Worm (Caenorhabditis elegans) whole organism, mixed stage, embryonic: ENCODE data around the gene gst-14.

Experiments
- blmp-1 ChIP-seq: fragments of 150-350 bp; optimal IDR thresholded peaks from 2 replicates; lab custom pipeline; 2014; ENCODE audit warnings: missing biosample characterization, missing genetic modification characterization
- ces-1 ChIP-seq: fragments of 150-350 bp; optimal IDR thresholded peaks from 2 replicates; lab custom pipeline; 2014; ENCODE audit warnings: missing biosample characterization, missing genetic modification reagents, missing genetic modification characterization
- elt-1 ChIP-seq: sonication (generic microtip); optimal IDR thresholded peaks from 2 replicates; lab custom pipeline; 2017; ENCODE audit warnings: missing genetic modification characterization, mild to moderate bottlenecking, missing compliant biosample characterization, antibody characterized with exemption, moderate library complexity, borderline replicate concordance; ENCODE audit not compliant: insufficient read depth
- elt-3 ChIP-seq: fragments of 150-350 bp; optimal IDR thresholded peaks from 2 replicates; lab custom pipeline; 2014; ENCODE audit warnings: missing biosample characterization, missing genetic modification characterization
- ham-2 ChIP-seq: fragments of 200-800 bp; sonication (Bioruptor generic); optimal IDR thresholded peaks from 2 replicates; lab custom pipeline; 2018; ENCODE audit warnings: mild to moderate bottlenecking, missing genetic modification characterization, missing compliant biosample characterization
- lin-13 ChIP-seq: fragments of 150-350 bp; optimal IDR thresholded peaks from 2 replicates; lab custom pipeline; 2014; ENCODE audit warnings: missing biosample characterization, missing genetic modification characterization
- lsy-2 ChIP-seq: fragments of 150-350 bp; optimal IDR thresholded peaks from 2 replicates; lab custom pipeline; 2014; ENCODE audit warnings: missing biosample characterization, missing genetic modification characterization
- mep-1 ChIP-seq: fragments of 150-350 bp; optimal IDR thresholded peaks from 2 replicates; lab custom pipeline; 2017; ENCODE audit warnings: missing biosample characterization, missing genetic modification reagents, missing genetic modification characterization, inconsistent platforms
- nhr-12 ChIP-seq: fragments of 150-350 bp; optimal IDR thresholded peaks from 2 replicates; lab custom pipeline; 2014; ENCODE audit warnings: missing biosample characterization, missing genetic modification characterization
- nhr-237 ChIP-seq: fragments of 150-350 bp; optimal IDR thresholded peaks from 2 replicates; lab custom pipeline; 2014; ENCODE audit warnings: missing biosample characterization, missing genetic modification characterization
- pha-4 ChIP-seq: fragments of 150-350 bp; optimal IDR thresholded peaks from 2 replicates; lab custom pipeline; 2018; ENCODE audit warnings: missing biosample characterization, missing genetic modification reagents, missing genetic modification characterization
- snpc-4 ChIP-seq: fragments of 150-350 bp; optimal IDR thresholded peaks from 2 replicates; lab custom pipeline; 2014; ENCODE audit warnings: missing biosample characterization, missing genetic modification characterization
- ztf-11 ChIP-seq: fragments of 150-350 bp; optimal IDR thresholded peaks from 2 replicates; lab custom pipeline; 2014; ENCODE audit warnings: missing biosample characterization, missing genetic modification characterization

- TF ChIP-seq elt-3 (tag; lab: Kevin White, UChicago) (no peak), ztf-11 (tag; lab: Kevin White, UChicago) (no peak), blmp-1 (no peak), mep-1 (tag; lab: Kevin White, UChicago) (no peak), elt-1 (no peak), ham-2 (GFP tag; lab: Kevin White, UChicago) (no peak), ces-1 (GFP tag; lab: Kevin White, UChicago) (no peak), lin-13 (no peak), nhr-12 (tag; lab: Kevin White, UChicago) (no peak), lsy-2 (tag; lab: Kevin White, UChicago) (no peak), snpc-4 (tag; lab: Kevin White, UChicago) (no peak), nhr-237 (tag; lab: Kevin White, UChicago) (no peak), pha-4 (no peak)
These were observed 4.7 kb downstream of the gst-14 start, which contains the start of gene gst-24 for ce11 chrII:13611186-13611585.
